Worm (Caenorhabditis elegans) whole organism, L1 larva: ENCODE measurements around the gene sea-2.

Source experiments
- aly-2 ChIP-seq: fragments of 150-350 bp; optimal IDR thresholded peaks from 2 replicates; lab custom pipeline; 2014; ENCODE audit warnings: missing biosample characterization, missing genetic modification characterization
- fos-1 ChIP-seq: fragments of 150-350 bp; optimal IDR thresholded peaks from 2 replicates; lab custom pipeline; 2014; ENCODE audit warnings: missing biosample characterization, missing genetic modification characterization
- lin-13 ChIP-seq: fragments of 150-350 bp; optimal IDR thresholded peaks from 2 replicates; lab custom pipeline; 2014; ENCODE audit warnings: missing biosample characterization, missing genetic modification reagents, missing genetic modification characterization
- lin-14 ChIP-seq: fragments of 200-800 bp; sonication (Bioruptor generic); optimal IDR thresholded peaks from 2 replicates; lab custom pipeline; 2018; ENCODE audit warnings: mild to moderate bottlenecking, missing genetic modification characterization, moderate library complexity, missing compliant biosample characterization
- snpc-4 ChIP-seq: fragments of 150-350 bp; optimal IDR thresholded peaks from 2 replicates; lab custom pipeline; 2014; ENCODE audit warnings: missing biosample characterization, missing genetic modification characterization
- unc-62 ChIP-seq: fragments of 150-350 bp; optimal IDR thresholded peaks from 2 replicates; lab custom pipeline; 2014; ENCODE audit warnings: missing biosample characterization, missing genetic modification reagents, missing genetic modification characterization
- zag-1 ChIP-seq: fragments of 150-350 bp; optimal IDR thresholded peaks from 2 replicates; lab custom pipeline; 2014; ENCODE audit warnings: missing biosample characterization, missing genetic modification characterization
- zip-4 ChIP-seq: fragments of 200-800 bp; sonication (Bioruptor generic); optimal IDR thresholded peaks from 2 replicates; lab custom pipeline; 2018; ENCODE audit warnings: mild to moderate bottlenecking, missing genetic modification characterization, moderate library complexity, missing compliant biosample characterization
- ztf-11 ChIP-seq, 2 experiments: sonication (generic microtip); optimal IDR thresholded peaks; 2 replicates each; lab custom pipeline; 2016 to 2017; ENCODE audit warnings: missing genetic modification characterization in 2 of 2, missing biosample characterization in 1 of 2, missing compliant biosample characterization in 1 of 2
- ztf-4 ChIP-seq: fragments of 150-350 bp; optimal IDR thresholded peaks from 2 replicates; lab custom pipeline; 2014; ENCODE audit warnings: missing biosample characterization, missing genetic modification characterization

- TF ChIP-seq snpc-4 (no peak), aly-2 (tag; lab: Kevin White, UChicago) (no peak), lin-14 (GFP tag; lab: Kevin White, UChicago) (no peak), lin-13 (GFP tag; lab: Kevin White, UChicago) (no peak), zag-1 (tag; lab: Kevin White, UChicago) (no peak), zip-4 (GFP tag; lab: Kevin White, UChicago) (no peak), unc-62 (GFP tag; lab: Kevin White, UChicago) (no peak), ztf-4 (tag; lab: Kevin White, UChicago) (no peak), ztf-11 (tag; optimal IDR thresholded peaks at IDR 0.05; lab: Kevin White, UChicago) (no peak), fos-1 (no peak)
These were observed 39.4 kb upstream of the sea-2 start, which contains the start of gene bcmo-2 for ce11 chrII:3910737-3911136.
